Fruit fly (Drosophila melanogaster) whole organism, embryonic: ENCODE data around the gene CG13917.

Source experiments
- Asciz ChIP-seq: fragments of 200-800 bp; sonication (Bioruptor generic); optimal IDR thresholded peaks from 2 replicates; lab custom pipeline; 2017; ENCODE audit warnings: missing biosample characterization, mild to moderate bottlenecking, missing genetic modification characterization, missing genetic modification reagents
- BEAF-32 ChIP-seq: fragments of 200-800 bp; sonication (Bioruptor generic); optimal IDR thresholded peaks from 3 replicates; lab custom pipeline; 2017; ENCODE audit warnings: missing biosample characterization, missing genetic modification characterization, mild to moderate bottlenecking, moderate library complexity, missing genetic modification reagents
- Bgb ChIP-seq: fragments of 200-800 bp; sonication (Bioruptor generic); IDR thresholded peaks from 2 replicates; pipeline ENCODE4 v1.3.6; 2022; ENCODE audit warnings: missing biosample characterization, missing genetic modification characterization; ENCODE audit not compliant: partially characterized antibody
- CG11696 ChIP-seq: fragments of 200-800 bp; sonication (Bioruptor generic); IDR thresholded peaks from 2 replicates; pipeline ENCODE4 v1.3.6; 2022; ENCODE audit warnings: missing biosample characterization, missing genetic modification characterization
- CG12219 ChIP-seq: fragments of 200-800 bp; sonication (Bioruptor generic); optimal IDR thresholded peaks from 3 replicates; lab custom pipeline; 2018; ENCODE audit warnings: missing biosample characterization, mild to moderate bottlenecking, missing genetic modification characterization
- CG13296 ChIP-seq: fragments of 200-800 bp; sonication (Bioruptor generic); optimal IDR thresholded peaks from 3 replicates; lab custom pipeline; 2018; ENCODE audit warnings: missing biosample characterization, mild to moderate bottlenecking, missing genetic modification characterization
- CG15479 ChIP-seq: fragments of 200-800 bp; sonication (Bioruptor generic); optimal IDR thresholded peaks from 3 replicates; lab custom pipeline; 2019; ENCODE audit warnings: missing biosample characterization, mild to moderate bottlenecking, missing genetic modification characterization, moderate library complexity
- CG15514 ChIP-seq: fragments of 200-800 bp; sonication (Bioruptor generic); optimal IDR thresholded peaks from 3 replicates; lab custom pipeline; 2017; ENCODE audit warnings: missing biosample characterization, missing genetic modification characterization, mild to moderate bottlenecking, moderate library complexity, missing genetic modification reagents
- CG17612 ChIP-seq: fragments of 200-800 bp; sonication (Bioruptor generic); IDR thresholded peaks from 2 replicates; pipeline ENCODE4 v1.3.6; 2022; ENCODE audit warnings: missing biosample characterization, missing genetic modification characterization
- CG17802 ChIP-seq: fragments of 200-800 bp; sonication (Bioruptor generic); optimal IDR thresholded peaks from 2 replicates; lab custom pipeline; 2018; ENCODE audit warnings: missing biosample characterization, mild to moderate bottlenecking, missing genetic modification characterization, moderate library complexity
- CG1792 ChIP-seq: fragments of 200-800 bp; sonication (Bioruptor generic); optimal IDR thresholded peaks from 2 replicates; lab custom pipeline; 2016; ENCODE audit warnings: missing biosample characterization, missing genetic modification characterization
- CG34376 ChIP-seq: fragments of 200-800 bp; sonication (Bioruptor generic); optimal IDR thresholded peaks from 2 replicates; lab custom pipeline; 2018; ENCODE audit warnings: missing biosample characterization, mild to moderate bottlenecking, missing genetic modification characterization
- CG3838 ChIP-seq: fragments of 200-800 bp; sonication (Bioruptor generic); optimal IDR thresholded peaks from 3 replicates; lab custom pipeline; 2016; ENCODE audit warnings: missing biosample characterization, missing genetic modification characterization
- CG4707 ChIP-seq: fragments of 200-800 bp; sonication (Bioruptor generic); optimal IDR thresholded peaks from 2 replicates; lab custom pipeline; 2018; ENCODE audit warnings: missing biosample characterization, mild to moderate bottlenecking, missing genetic modification characterization, moderate library complexity
- CG6689 ChIP-seq: fragments of 200-800 bp; sonication (Bioruptor generic); IDR thresholded peaks from 2 replicates; pipeline ENCODE4 v1.3.6; 2022; ENCODE audit warnings: missing biosample characterization, missing genetic modification characterization
- CG7839 ChIP-seq: fragments of 200-800 bp; sonication (Bioruptor generic); optimal IDR thresholded peaks from 3 replicates; lab custom pipeline; 2018; ENCODE audit warnings: missing biosample characterization, mild to moderate bottlenecking, missing genetic modification characterization, moderate library complexity
- CG8388 ChIP-seq: fragments of 200-800 bp; sonication (Bioruptor generic); optimal IDR thresholded peaks from 2 replicates; lab custom pipeline; 2019; ENCODE audit warnings: missing biosample characterization, mild to moderate bottlenecking, missing genetic modification characterization, moderate library complexity
- Dll ChIP-seq: fragments of 200-800 bp; sonication (Bioruptor generic); IDR thresholded peaks from 4 replicates; pipeline ENCODE4 v1.3.6; 2022; ENCODE audit warnings: missing biosample characterization, missing genetic modification characterization; ENCODE audit not compliant: partially characterized antibody
- Hand ChIP-seq: fragments of 200-800 bp; sonication (Bioruptor generic); optimal IDR thresholded peaks from 2 replicates; lab custom pipeline; 2017; ENCODE audit warnings: mild to moderate bottlenecking, missing biosample characterization, missing genetic modification reagents, missing genetic modification characterization
- HmgD ChIP-seq: fragments of 200-800 bp; sonication (Bioruptor generic); optimal IDR thresholded peaks from 3 replicates; lab custom pipeline; 2016; ENCODE audit warnings: missing biosample characterization, missing genetic modification characterization
- Kr ChIP-seq: fragments of 200-800 bp; sonication (Bioruptor generic); optimal IDR thresholded peaks from 2 replicates; lab custom pipeline; 2017; ENCODE audit warnings: missing biosample characterization, mild to moderate bottlenecking, missing genetic modification characterization
- Lhr ChIP-seq: fragments of 200-800 bp; sonication (Bioruptor generic); optimal IDR thresholded peaks from 3 replicates; lab custom pipeline; 2017; ENCODE audit warnings: mild to moderate bottlenecking, missing biosample characterization, missing genetic modification reagents, missing genetic modification characterization
- MBD-R2 ChIP-seq: fragments of 200-800 bp; sonication (Bioruptor generic); IDR thresholded peaks from 2 replicates; pipeline ENCODE4 v1.3.6; 2022; ENCODE audit warnings: missing biosample characterization, missing genetic modification characterization
- MESR4 ChIP-seq: fragments of 200-800 bp; sonication (Bioruptor generic); optimal IDR thresholded peaks from 2 replicates; lab custom pipeline; 2018; ENCODE audit warnings: missing biosample characterization, mild to moderate bottlenecking, missing genetic modification characterization, moderate library complexity
- Pdp1 ChIP-seq, 2 experiments: fragments of 200-800 bp; sonication (Bioruptor generic); optimal IDR thresholded peaks; 3 replicates each; lab custom pipeline; 2016; ENCODE audit warnings: missing biosample characterization in 2 of 2, missing genetic modification characterization in 2 of 2, mild to moderate bottlenecking in 1 of 2, moderate library complexity in 1 of 2
- Scr ChIP-seq: fragments of 200-800 bp; sonication (Bioruptor generic); IDR thresholded peaks from 2 replicates; pipeline ENCODE4 v1.3.6; 2022; ENCODE audit warnings: missing biosample characterization, missing genetic modification characterization; ENCODE audit not compliant: partially characterized antibody
- Six4 ChIP-seq: fragments of 200-800 bp; sonication (Bioruptor generic); optimal IDR thresholded peaks from 2 replicates; lab custom pipeline; 2016; ENCODE audit warnings: missing biosample characterization, missing genetic modification characterization
- ab ChIP-seq: fragments of 200-800 bp; sonication (Bioruptor generic); optimal IDR thresholded peaks from 2 replicates; lab custom pipeline; 2016; ENCODE audit warnings: missing biosample characterization, missing genetic modification characterization
- bbx ChIP-seq: fragments of 200-800 bp; sonication (Bioruptor generic); IDR thresholded peaks from 2 replicates; pipeline ENCODE4 v1.3.6; 2022; ENCODE audit warnings: missing biosample characterization, missing genetic modification characterization; ENCODE audit not compliant: partially characterized antibody
- btn ChIP-seq: fragments of 200-800 bp; sonication (Bioruptor generic); optimal IDR thresholded peaks from 2 replicates; lab custom pipeline; 2016; ENCODE audit warnings: missing biosample characterization, missing genetic modification characterization
- chinmo ChIP-seq: fragments of 200-800 bp; sonication (Bioruptor generic); IDR thresholded peaks from 4 replicates; pipeline ENCODE4 v1.3.6; 2022; ENCODE audit warnings: missing biosample characterization, missing genetic modification characterization; ENCODE audit not compliant: partially characterized antibody
- fd64A ChIP-seq: fragments of 200-800 bp; sonication (Bioruptor generic); optimal IDR thresholded peaks from 3 replicates; lab custom pipeline; 2018; ENCODE audit warnings: missing biosample characterization, mild to moderate bottlenecking, missing genetic modification characterization
- grn ChIP-seq: fragments of 200-800 bp; sonication (Bioruptor generic); optimal IDR thresholded peaks from 3 replicates; lab custom pipeline; 2017; ENCODE audit warnings: missing biosample characterization, missing genetic modification characterization
- gt ChIP-seq: fragments of 200-800 bp; sonication (Bioruptor generic); IDR thresholded peaks from 2 replicates; pipeline ENCODE4 v1.3.6; 2022; ENCODE audit warnings: missing biosample characterization, missing genetic modification characterization
- jing ChIP-seq: fragments of 200-800 bp; sonication (Bioruptor generic); optimal IDR thresholded peaks from 2 replicates; lab custom pipeline; 2018; ENCODE audit warnings: missing biosample characterization, mild to moderate bottlenecking, missing genetic modification characterization
- nerfin-1 ChIP-seq: fragments of 200-800 bp; sonication (Bioruptor generic); optimal IDR thresholded peaks from 3 replicates; lab custom pipeline; 2019; ENCODE audit warnings: missing biosample characterization, mild to moderate bottlenecking, missing genetic modification characterization, moderate library complexity
- otp ChIP-seq: fragments of 200-800 bp; sonication (Bioruptor generic); IDR thresholded peaks from 3 replicates; pipeline ENCODE4, ENCODE4 v1.3.6; 2022; ENCODE audit warnings: missing biosample characterization, missing genetic modification characterization
- peb ChIP-seq: fragments of 200-800 bp; sonication (Bioruptor generic); IDR thresholded peaks from 2 replicates; pipeline ENCODE4 v1.3.6; 2022; ENCODE audit warnings: missing biosample characterization, missing genetic modification characterization
- pita ChIP-seq: fragments of 200-800 bp; sonication (Bioruptor generic); optimal IDR thresholded peaks from 2 replicates; lab custom pipeline; 2017; ENCODE audit warnings: missing biosample characterization, mild to moderate bottlenecking, missing genetic modification characterization
- pum ChIP-seq: fragments of 200-800 bp; sonication (Bioruptor generic); optimal IDR thresholded peaks from 2 replicates; lab custom pipeline; 2016; ENCODE audit warnings: missing biosample characterization, missing genetic modification characterization
- row ChIP-seq: fragments of 200-800 bp; sonication (Bioruptor generic); IDR thresholded peaks from 3 replicates; pipeline ENCODE4 v1.3.6; 2022; ENCODE audit warnings: missing biosample characterization, missing genetic modification characterization
- seq ChIP-seq: fragments of 200-800 bp; sonication (Bioruptor generic); IDR thresholded peaks from 2 replicates; pipeline ENCODE4 v1.3.6; 2022; ENCODE audit warnings: missing biosample characterization, missing genetic modification characterization
- sna ChIP-seq: fragments of 200-800 bp; sonication (Bioruptor generic); IDR thresholded peaks from 2 replicates; pipeline ENCODE4 v1.3.6; 2022; ENCODE audit warnings: missing biosample characterization, missing genetic modification characterization; ENCODE audit not compliant: partially characterized antibody
- sob ChIP-seq: fragments of 200-800 bp; sonication (Bioruptor generic); IDR thresholded peaks from 2 replicates; pipeline ENCODE4 v1.3.6; 2022; ENCODE audit warnings: missing biosample characterization, missing genetic modification characterization
- tna ChIP-seq: fragments of 200-800 bp; sonication (Bioruptor generic); IDR thresholded peaks from 2 replicates; pipeline ENCODE4 v1.3.6; 2022; ENCODE audit warnings: missing biosample characterization, missing genetic modification characterization; ENCODE audit not compliant: partially characterized antibody
- usp ChIP-seq: fragments of >200 bp; optimal IDR thresholded peaks from 2 replicates; lab custom pipeline; 2017; ENCODE audit warnings: missing biosample characterization, missing genetic modification characterization
- vvl ChIP-seq: fragments of 200-800 bp; sonication (Bioruptor generic); IDR thresholded peaks from 2 replicates; pipeline ENCODE4 v1.3.6; 2022; ENCODE audit warnings: missing biosample characterization, missing genetic modification characterization
- yki ChIP-seq: fragments of >200 bp; optimal IDR thresholded peaks from 3 replicates; lab custom pipeline; 2018

CG13917 gene

DNA sequence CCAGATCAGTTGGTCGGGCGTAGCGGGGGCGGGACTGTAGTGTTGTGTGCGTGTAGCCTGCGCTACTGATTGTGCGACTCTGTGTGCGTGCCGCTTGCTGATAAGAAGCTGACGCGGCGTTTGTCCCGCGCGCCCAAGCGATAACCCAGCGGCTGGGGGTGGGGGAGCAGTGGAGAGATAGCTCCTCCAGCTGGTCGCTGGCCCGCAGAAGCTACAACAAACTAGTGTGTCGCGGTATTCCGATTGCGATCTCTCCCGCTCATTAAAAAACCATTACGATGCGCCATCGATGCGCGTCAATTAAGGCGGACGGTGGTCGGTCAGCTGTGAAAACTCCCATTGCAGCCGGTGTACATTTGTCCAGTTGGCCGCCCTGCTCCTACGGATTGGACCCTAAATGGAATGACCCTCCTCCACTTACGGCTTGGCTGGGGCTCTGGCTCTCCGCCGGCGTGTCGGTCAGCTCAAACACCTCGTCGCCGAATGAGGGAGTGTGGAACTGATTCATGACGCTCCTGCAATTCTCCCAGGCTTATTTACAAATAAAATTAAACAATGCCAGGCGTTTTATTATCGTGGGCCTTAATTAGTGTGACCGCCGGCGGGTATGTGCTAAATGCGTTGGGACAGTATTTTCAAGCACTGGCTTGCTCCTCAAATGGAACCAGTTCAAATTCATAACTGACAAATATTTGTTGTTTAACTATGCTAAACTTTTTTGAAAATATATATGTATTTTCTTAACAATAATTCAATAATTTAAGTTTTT lies 25.7 kb downstream of the CG13917 start, which contains the start of gene CG12104 (continued):
- TF ChIP-seq sna (GFP tag; lab: Robert Waterston, UW) (peak; percentile 35; the same call in 1 of the 2 replicates), nerfin-1 (peak; percentile 11), Scr (GFP tag; lab: Robert Waterston, UW) (peak; percentile 21; the same call in 1 of the 2 replicates), MBD-R2 (GFP tag; lab: Robert Waterston, UW) (peak; percentile 75), Six4 (GFP tag; lab: Kevin White, UChicago) (no peak), Asciz (GFP tag; lab: Kevin White, UChicago) (no peak), CG15514 (GFP tag; lab: Kevin White, UChicago) (peak; percentile 99), CG1792 (GFP tag; lab: Kevin White, UChicago) (no peak), CG11696 (GFP tag; lab: Robert Waterston, UW) (no peak), CG7839 (no peak), seq (GFP tag; lab: Robert Waterston, UW) (no peak), CG12219 (GFP tag; lab: Kevin White, UChicago) (no peak), Dll (peak; percentile 34; the same call in 1 of the 4 replicates), sob (GFP tag; lab: Robert Waterston, UW) (0 out of 2 replicates have a peak, but pooled peaks have one; percentile 14), BEAF-32 (GFP tag; lab: Kevin White, UChicago) (peak; percentile 12), CG17612 (GFP tag; lab: Robert Waterston, UW) (no peak), bbx (GFP tag; lab: Robert Waterston, UW) (no peak), CG6689 (0 out of 2 replicates have a peak, but pooled peaks have one; percentile 8), yki (no peak), btn (no peak), row (GFP tag; lab: Robert Waterston, UW) (peak; percentile 71), usp (GFP tag; lab: Kevin White, UChicago) (no peak), vvl (GFP tag; lab: Robert Waterston, UW) (peak; percentile 37; the same call in 1 of the 2 replicates), HmgD (GFP tag; lab: Kevin White, UChicago) (no peak), CG15479 (GFP tag; lab: Kevin White, UChicago) (peak; percentile 91), Hand (no peak), CG34376 (GFP tag; lab: Kevin White, UChicago) (peak; percentile 55), chinmo (peak; percentile 70; the same call in 1 of the 4 replicates), CG3838 (GFP tag; lab: Kevin White, UChicago) (no peak), jing (GFP tag; lab: Kevin White, UChicago) (no peak), pum (GFP tag; lab: Kevin White, UChicago) (no peak), CG17802 (tag; lab: Kevin White, UChicago) (peak; percentile 64), MESR4 (GFP tag; lab: Kevin White, UChicago) (peak; percentile 62), Kr (GFP tag; lab: Kevin White, UChicago) (no peak), Pdp1 (GFP tag; optimal IDR thresholded peaks at IDR 0.05; lab: Kevin White, UChicago) (no peak), CG4707 (no peak), otp (GFP tag; lab: Robert Waterston, UW) (no peak), Bgb (peak; percentile 27; the same call in 1 of the 2 replicates), CG8388 (peak; percentile 30), Lhr (peak; percentile 43), pita (GFP tag; lab: Kevin White, UChicago) (no peak), tna (no peak), grn (GFP tag; lab: Kevin White, UChicago) (peak; percentile 79), ab (GFP tag; lab: Kevin White, UChicago) (no peak), peb (no peak), CG13296 (GFP tag; lab: Kevin White, UChicago) (peak; percentile 9), gt (no peak), fd64A (GFP tag; lab: Kevin White, UChicago) (no peak)
